Worm (Caenorhabditis elegans) whole organism, young adult: ENCODE data around the gene W03D2.9.

Experiments used
- D2030.7 ChIP-seq: fragments of 200-800 bp; sonication (Bioruptor generic); IDR thresholded peaks from 2 replicates; pipeline ENCODE4 v1.3.6; 2022; ENCODE audit warnings: missing genetic modification reagents, missing genetic modification characterization, missing compliant biosample characterization
- Y53G8AR.9 ChIP-seq: fragments of 200-800 bp; sonication (Bioruptor generic); conservative IDR thresholded peaks from 2 replicates; pipeline ENCODE4 v1.3.6; 2022; ENCODE audit warnings: missing genetic modification reagents, missing genetic modification characterization, missing compliant biosample characterization
- aptf-3 ChIP-seq: fragments of 200-800 bp; sonication (Bioruptor generic); IDR thresholded peaks from 2 replicates; pipeline ENCODE4 v1.3.6; 2022; ENCODE audit warnings: missing genetic modification characterization, missing compliant biosample characterization
- bed-1 ChIP-seq: fragments of 200-800 bp; sonication (Bioruptor generic); IDR thresholded peaks from 2 replicates; pipeline ENCODE4 v1.3.6; 2022; ENCODE audit warnings: missing genetic modification reagents, missing genetic modification characterization, missing compliant biosample characterization
- gei-17 ChIP-seq: fragments of 200-800 bp; sonication (Bioruptor generic); optimal IDR thresholded peaks from 2 replicates; lab custom pipeline; 2018; ENCODE audit warnings: mild to moderate bottlenecking, missing genetic modification characterization, missing compliant biosample characterization
- mxl-1 ChIP-seq: sonication (generic microtip); optimal IDR thresholded peaks from 2 replicates; lab custom pipeline; 2016; ENCODE audit warnings: missing genetic modification characterization, missing compliant biosample characterization
- pha-4 ChIP-seq: fragments of 150-350 bp; sonication (generic microtip); optimal IDR thresholded peaks from 2 replicates; lab custom pipeline; 2014; ENCODE audit warnings: missing biosample characterization, missing genetic modification reagents, missing genetic modification characterization
- rec-8 ChIP-seq, 2 experiments: sonication (generic microtip); optimal IDR thresholded peaks; 2 replicates each; lab custom pipeline; 2016; ENCODE audit warnings: mild to moderate bottlenecking in 2 of 2, missing genetic modification characterization in 2 of 2, missing genetic modification reagents in 2 of 2, missing genotype in 2 of 2, missing biosample characterization in 1 of 2, missing compliant biosample characterization in 1 of 2, moderate library complexity in 1 of 2
- snpc-1.1 ChIP-seq: sonication (generic microtip); optimal IDR thresholded peaks from 2 replicates; lab custom pipeline; 2017; ENCODE audit warnings: missing genetic modification characterization, mild to moderate bottlenecking, missing compliant biosample characterization, antibody characterized with exemption, moderate library complexity, missing genotype, missing genetic modification reagents; ENCODE audit not compliant: insufficient read depth
- xnd-1 ChIP-seq: sonication (generic microtip); optimal IDR thresholded peaks from 2 replicates; lab custom pipeline; 2016; ENCODE audit warnings: missing genotype, missing genetic modification reagents, missing genetic modification characterization, missing compliant biosample characterization
- ztf-18 ChIP-seq: sonication (generic microtip); optimal IDR thresholded peaks from 2 replicates; lab custom pipeline; 2016; ENCODE audit warnings: missing genotype, mild to moderate bottlenecking, missing genetic modification characterization, missing compliant biosample characterization
- ztf-3 ChIP-seq: fragments of 200-800 bp; sonication (Bioruptor generic); optimal IDR thresholded peaks from 2 replicates; lab custom pipeline; 2018; ENCODE audit warnings: mild to moderate bottlenecking, missing genetic modification characterization, missing compliant biosample characterization

DNA sequence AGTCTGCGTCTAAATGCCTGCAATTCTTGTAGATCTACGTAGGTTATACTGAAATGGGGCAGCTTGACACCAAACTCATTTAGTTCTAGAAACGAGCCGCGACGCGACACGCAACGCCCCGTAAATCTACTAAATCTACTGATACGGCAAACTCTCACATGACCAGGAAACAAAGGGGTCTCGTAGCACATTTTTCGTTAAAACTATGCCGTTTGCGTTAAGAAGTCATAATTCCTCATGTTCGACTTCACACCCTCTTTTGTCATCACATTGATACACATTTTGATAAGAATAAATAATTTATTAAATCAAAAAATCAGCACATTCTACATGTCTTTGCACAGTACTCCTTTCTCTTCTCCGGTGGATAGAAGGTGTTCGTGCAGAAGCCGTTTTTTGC lies 46.5 kb upstream of the W03D2.9 start:
- TF ChIP-seq snpc-1.1 (no peak), aptf-3 (GFP tag; lab: Robert Waterston, UW) (no peak), D2030.7 (GFP tag; lab: Robert Waterston, UW) (no peak), rec-8 (tag; optimal IDR thresholded peaks at IDR 0.05; lab: Kevin White, UChicago) (no peak), ztf-3 (GFP tag; lab: Kevin White, UChicago) (no peak), bed-1 (GFP tag; lab: Robert Waterston, UW) (no peak), pha-4 (no peak), Y53G8AR.9 (GFP tag; lab: Robert Waterston, UW) (no peak), mxl-1 (tag; lab: Kevin White, UChicago) (no peak), gei-17 (GFP tag; lab: Kevin White, UChicago) (no peak), xnd-1 (no peak), ztf-18 (tag; lab: Kevin White, UChicago) (no peak)
